1 fruit fly cellular context compared by ENCODE assay signal in the genomic region with DNA sequence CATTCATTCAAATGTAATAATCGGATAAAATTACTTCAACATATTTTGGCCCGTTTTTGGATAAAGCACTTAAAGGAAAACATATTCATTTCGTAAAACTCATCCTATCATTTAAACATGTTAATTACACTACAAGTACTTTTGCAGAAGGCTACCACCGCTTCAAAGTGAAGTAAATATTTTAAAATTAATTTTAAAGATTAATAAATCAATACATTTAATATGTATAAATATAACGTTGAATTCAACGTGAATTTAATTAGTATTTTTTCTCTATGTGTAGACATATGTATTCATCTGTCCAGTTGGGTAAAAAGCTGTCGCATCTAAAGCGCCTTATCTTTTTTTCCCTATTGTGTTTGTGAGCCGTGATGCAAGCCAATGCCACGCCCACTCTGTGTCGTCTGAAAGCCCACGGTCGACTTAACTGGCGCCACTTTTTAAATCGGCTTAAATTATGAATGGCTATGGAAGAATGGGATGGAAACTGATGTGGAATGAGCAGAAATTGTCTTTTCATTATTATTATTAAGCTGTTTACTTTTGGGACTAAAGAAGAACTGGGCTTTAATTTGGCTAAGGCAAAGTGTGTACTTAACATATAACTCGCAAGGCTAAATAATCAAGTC.
TF ChIP-seq lines count a peak whose summit lies in the region.

No protein-coding gene starts in this region.

TF ChIP-seq in whole organism, embryonic, 481 proteins besides CTCF, POLR2A, EP300 and RAD21 (continued from another document):
- TF ChIP-seq Med (GFP tag; lab: Kevin White, UChicago) (no peak), CG15269 (tag; optimal IDR thresholded peaks at IDR 0.05; lab: Kevin White, UChicago) (peak; percentile 21), CG11504 (tag; optimal IDR thresholded peaks at IDR 0.05; lab: Kevin White, UChicago) (peak; percentile 61), CG2678 (tag; optimal IDR thresholded peaks at IDR 0.05; lab: Kevin White, UChicago) (peak; percentile 24), Hr51 (GFP tag; optimal IDR thresholded peaks at IDR 0.05; lab: Kevin White, UChicago) (peak in 1 of 2 experiments; percentile 65), ftz-f1 (GFP tag; optimal IDR thresholded peaks at IDR 0.05; lab: Kevin White, UChicago) (no peak), CG18599 (GFP tag; optimal IDR thresholded peaks at IDR 0.05; lab: Kevin White, UChicago) (peak; percentile 8), CoRest (tag; optimal IDR thresholded peaks at IDR 0.05; lab: Kevin White, UChicago) (no peak), h (optimal IDR thresholded peaks at IDR 0.05; lab: Kevin White, UChicago) (no peak), toy (GFP tag; IDR thresholded peaks at IDR 0.05; lab: Robert Waterston, UW) (no peak), Blimp-1 (GFP tag; optimal IDR thresholded peaks at IDR 0.05; lab: Kevin White, UChicago) (peak; percentile 6), CG18262 (tag; optimal IDR thresholded peaks at IDR 0.05; lab: Kevin White, UChicago) (peak; percentile 19), cato (GFP tag; optimal IDR thresholded peaks at IDR 0.05; lab: Kevin White, UChicago; ENCODE audit: borderline replicate concordance) (no peak), CG15601 (tag; optimal IDR thresholded peaks at IDR 0.05; lab: Kevin White, UChicago) (no peak), CHES-1-like (GFP tag; optimal IDR thresholded peaks at IDR 0.05; lab: Kevin White, UChicago) (no peak), Sox102F (GFP tag; optimal IDR thresholded peaks at IDR 0.05; lab: Kevin White, UChicago) (peak; percentile 43), eve (GFP tag; optimal IDR thresholded peaks at IDR 0.05; lab: Kevin White, UChicago) (no peak), CG9876 (GFP tag; optimal IDR thresholded peaks at IDR 0.05; lab: Kevin White, UChicago) (no peak), Ptx1 (GFP tag; IDR thresholded peaks at IDR 0.05; lab: Robert Waterston, UW) (peak; percentile 32; the same call in 1 of the 2 replicates), exex (tag; optimal IDR thresholded peaks at IDR 0.05; lab: Kevin White, UChicago) (no peak), Xrp1 (GFP tag; IDR thresholded peaks at IDR 0.05; lab: Robert Waterston, UW) (peak; percentile 11; the same call in 1 of the 2 replicates), D19A (tag; optimal IDR thresholded peaks at IDR 0.05; lab: Kevin White, UChicago) (peak; percentile 10), CG10654 (GFP tag; optimal IDR thresholded peaks at IDR 0.05; lab: Kevin White, UChicago) (no peak), bowl (GFP tag; IDR thresholded peaks at IDR 0.05; lab: Robert Waterston, UW) (no peak), CG15696 (tag; optimal IDR thresholded peaks at IDR 0.05; lab: Kevin White, UChicago) (no peak), ci (GFP tag; IDR thresholded peaks at IDR 0.05; lab: Robert Waterston, UW) (0 out of 3 replicates have a peak, but pooled peaks have one; percentile 32), grau (tag; optimal IDR thresholded peaks at IDR 0.05; lab: Kevin White, UChicago) (peak; percentile 7), Asciz (GFP tag; optimal IDR thresholded peaks at IDR 0.05; lab: Kevin White, UChicago) (no peak), CG18476 (GFP tag; optimal IDR thresholded peaks at IDR 0.05; lab: Kevin White, UChicago) (no peak), phol (tag; optimal IDR thresholded peaks at IDR 0.05; lab: Kevin White, UChicago) (no peak), CG3163 (GFP tag; optimal IDR thresholded peaks at IDR 0.05; lab: Kevin White, UChicago) (no peak), Ravus (GFP tag; IDR thresholded peaks at IDR 0.05; lab: Robert Waterston, UW) (no peak), CG11093 (GFP tag; IDR thresholded peaks at IDR 0.05; lab: Robert Waterston, UW) (no peak), oc (tag; optimal IDR thresholded peaks at IDR 0.05; lab: Kevin White, UChicago) (peak; percentile 97), CG18619 (GFP tag; optimal IDR thresholded peaks at IDR 0.05; lab: Kevin White, UChicago) (no peak), ranshi (GFP tag; IDR thresholded peaks at IDR 0.05; lab: Robert Waterston, UW) (no peak), nom (GFP tag; optimal IDR thresholded peaks at IDR 0.05; lab: Kevin White, UChicago) (no peak), CG7839 (tag; optimal IDR thresholded peaks at IDR 0.05; lab: Kevin White, UChicago) (peak; percentile 13), gem (tag; optimal IDR thresholded peaks at IDR 0.05; lab: Kevin White, UChicago) (peak; percentile 40)
TF ChIP-seq in whole organism, embryonic: peak in this region for 25.
